Worm (Caenorhabditis elegans): ENCODE results near the gene arrd-3.
"Not testable (repeated sequence)": the region's sequence is repeated elsewhere in the genome, so short reads cannot be mapped to it uniquely, and the experiment has no call there.

DNA sequence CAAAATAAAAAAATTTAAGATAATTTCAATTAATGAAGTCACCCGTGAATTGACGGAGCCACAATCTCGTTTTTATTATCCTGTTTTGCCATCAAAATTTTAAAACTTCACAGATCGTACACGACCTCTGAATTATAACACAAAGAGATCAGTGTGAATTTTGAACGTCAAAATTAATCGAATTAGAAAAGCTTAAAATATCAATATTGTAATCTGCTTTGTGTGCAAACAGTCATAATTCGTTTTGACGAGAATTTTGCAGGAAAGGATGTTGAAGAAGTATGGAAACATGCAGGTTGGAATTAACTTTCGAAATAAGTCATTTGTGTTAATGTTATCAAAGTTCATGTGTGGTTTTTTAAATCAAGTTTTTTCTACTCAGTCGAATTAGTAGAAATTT lies 49.5 kb downstream of the arrd-3 start, which contains the start of gene chil-21:
- not testable (repeated sequence) for TF ChIP-seq flh-1 (GFP tag; optimal IDR thresholded peaks at IDR 0.05); unc-62 (GFP tag; optimal IDR thresholded peaks at IDR 0.05); cnd-1 (tag; optimal IDR thresholded peaks at IDR 0.05); sem-2 (GFP tag; optimal IDR thresholded peaks at IDR 0.05)
